Worm (Caenorhabditis elegans): ENCODE results near the gene dop-2.

The dop-2 gene

ce11 chrV:9625604-9626446, 17.5 kb downstream of the dop-2 start, which contains the start of gene T06E4.7:
T06E4.7 (plus strand) TSS chrV:9626396.
- TF ChIP-seq nhr-12 (tag; optimal IDR thresholded peaks at IDR 0.05), result no peak
- no peak for TF ChIP-seq crh-2 (tag; optimal IDR thresholded peaks at IDR 0.05)
- TF ChIP-seq unc-39 (tag; optimal IDR thresholded peaks at IDR 0.05), result no peak

DNA sequence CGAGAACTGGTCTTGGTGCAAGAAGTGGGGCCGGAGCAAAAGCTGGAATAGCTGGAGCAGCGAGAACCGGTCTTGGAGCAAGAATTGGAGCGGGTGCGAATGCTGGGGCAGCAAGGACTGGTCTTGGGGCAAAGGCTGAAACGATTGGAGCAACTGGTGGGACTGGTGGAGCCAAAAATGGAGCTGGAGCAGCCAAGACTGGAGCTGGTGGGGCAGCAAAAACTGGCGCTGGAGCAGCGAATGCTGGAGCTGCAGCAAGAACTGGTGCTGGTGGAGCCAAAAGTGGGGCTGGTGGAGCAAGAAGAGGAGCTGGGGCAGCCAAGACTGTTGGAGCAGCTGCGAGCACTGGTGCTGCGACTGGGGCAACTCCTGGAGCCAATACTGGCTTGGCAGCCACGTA, 20.2 kb downstream of the dop-2 start:
- no peak for TF ChIP-seq elt-1 (tag; optimal IDR thresholded peaks at IDR 0.05)
- no peak for TF ChIP-seq zag-1 (tag; optimal IDR thresholded peaks at IDR 0.05)
- TF ChIP-seq peb-1 (tag; optimal IDR thresholded peaks at IDR 0.05), result no peak
- TF ChIP-seq nhr-10 (tag; optimal IDR thresholded peaks at IDR 0.05), result no peak
- TF ChIP-seq unc-39 (tag; optimal IDR thresholded peaks at IDR 0.05), result no peak
- TF ChIP-seq nhr-77 (tag; optimal IDR thresholded peaks at IDR 0.05), result no peak
- TF ChIP-seq ZK546.5 (tag; optimal IDR thresholded peaks at IDR 0.05), result no peak
- TF ChIP-seq fos-1 (tag; optimal IDR thresholded peaks at IDR 0.05), result no peak
- no peak for TF ChIP-seq mbf-1 (tag; optimal IDR thresholded peaks at IDR 0.05)
- TF ChIP-seq mab-5 (tag; optimal IDR thresholded peaks at IDR 0.05), result no peak
- TF ChIP-seq ztf-1 (GFP tag; conservative IDR thresholded peaks at IDR 0.05), result no peak
- TF ChIP-seq crh-2 (tag; optimal IDR thresholded peaks at IDR 0.05), result no peak
- TF ChIP-seq ceh-82 (tag; optimal IDR thresholded peaks at IDR 0.05), result no peak
- no peak for TF ChIP-seq nhr-12 (tag; optimal IDR thresholded peaks at IDR 0.05)
- no peak for TF ChIP-seq egl-27 (tag; optimal IDR thresholded peaks at IDR 0.05)

ce11 chrV:9629114-9629513, 20.8 kb downstream of the dop-2 start, which contains the start of gene idpc-3:
idpc-3 (minus strand) TSS chrV:9629214.
- TF ChIP-seq elt-3 (tag; optimal IDR thresholded peaks at IDR 0.05) (no peak), skn-1 (tag; optimal IDR thresholded peaks at IDR 0.05) (no peak), lin-13 (GFP tag; optimal IDR thresholded peaks at IDR 0.05) (no peak)

DNA sequence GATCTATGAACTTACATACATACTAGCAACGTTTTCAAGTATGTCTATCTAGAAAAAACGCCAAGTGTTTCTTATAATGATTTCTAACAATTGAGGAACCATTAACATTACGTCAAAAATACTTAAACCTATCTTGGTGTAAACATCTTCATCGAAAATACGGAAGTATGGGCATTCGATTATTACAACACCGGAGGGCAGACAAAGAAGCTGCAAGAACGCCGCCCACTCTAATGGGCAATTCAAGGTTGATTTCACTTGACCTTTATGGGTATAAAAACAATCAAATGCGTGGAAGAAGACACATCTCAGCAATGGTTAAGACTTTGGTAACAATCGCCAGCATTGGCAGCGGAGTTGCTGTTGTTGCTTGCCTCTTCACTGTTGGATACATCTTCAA, 21.3 kb downstream of the dop-2 start, which contains the start of gene col-146:
Gene col-146, plus strand, starts transcription at position 301 of the 400 bp plus-strand sequence.
- TF ChIP-seq lin-13 (GFP tag; optimal IDR thresholded peaks at IDR 0.05), result no peak
- TF ChIP-seq mdl-1 (tag; optimal IDR thresholded peaks at IDR 0.05), result no peak
- no peak for TF ChIP-seq sem-4 (tag; optimal IDR thresholded peaks at IDR 0.05)
- TF ChIP-seq fos-1 (tag; optimal IDR thresholded peaks at IDR 0.05), result no peak
- TF ChIP-seq nhr-10 (tag; optimal IDR thresholded peaks at IDR 0.05), result no peak
- TF ChIP-seq nhr-6 (tag; optimal IDR thresholded peaks at IDR 0.05), result no peak
- no peak for TF ChIP-seq nhr-21 (tag; optimal IDR thresholded peaks at IDR 0.05)

DNA sequence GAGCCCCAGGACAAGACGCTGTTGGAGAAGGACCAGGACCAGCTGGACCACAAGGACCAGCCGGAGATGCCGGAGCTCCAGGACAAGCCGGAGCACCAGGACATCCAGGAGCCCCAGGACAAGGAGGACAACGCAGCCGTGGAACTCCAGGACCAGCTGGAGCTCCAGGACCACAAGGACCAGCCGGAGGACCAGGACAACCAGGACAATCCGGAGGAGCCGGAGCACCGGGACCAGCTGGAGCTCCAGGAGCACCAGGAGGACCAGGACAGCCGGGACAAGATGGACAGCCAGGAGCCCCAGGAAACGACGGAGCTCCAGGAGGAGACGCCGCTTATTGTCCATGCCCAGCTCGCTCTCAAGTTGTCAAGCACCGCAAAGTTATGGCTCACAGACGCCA, 22.2 kb downstream of the dop-2 start:
- TF ChIP-seq dmd-4 (tag; optimal IDR thresholded peaks at IDR 0.05) (no peak), nhr-10 (tag; optimal IDR thresholded peaks at IDR 0.05) (no peak), Y55F3AM.14 (GFP tag; optimal IDR thresholded peaks at IDR 0.05) (no peak), unc-62 (GFP tag; optimal IDR thresholded peaks at IDR 0.05) (no peak), nhr-23 (tag; optimal IDR thresholded peaks at IDR 0.05) (no peak), sem-4 (tag; optimal IDR thresholded peaks at IDR 0.05) (no peak), R02D3.7 (tag; optimal IDR thresholded peaks at IDR 0.05) (no peak), elt-1 (tag; optimal IDR thresholded peaks at IDR 0.05) (no peak), ztf-11 (tag; optimal IDR thresholded peaks at IDR 0.05) (no peak), crh-2 (tag; optimal IDR thresholded peaks at IDR 0.05) (no peak), F13H6.1 (tag; optimal IDR thresholded peaks at IDR 0.05) (no peak), nhr-21 (tag; optimal IDR thresholded peaks at IDR 0.05) (no peak), ceh-16 (tag; optimal IDR thresholded peaks at IDR 0.05) (no peak), nhr-129 (tag; optimal IDR thresholded peaks at IDR 0.05) (no peak), ztf-1 (GFP tag; conservative IDR thresholded peaks at IDR 0.05) (no peak), unc-39 (tag; optimal IDR thresholded peaks at IDR 0.05) (no peak), nhr-25 (tag; optimal IDR thresholded peaks at IDR 0.05) (no peak), gmeb-1 (tag; optimal IDR thresholded peaks at IDR 0.05) (no peak), lsy-2 (tag; optimal IDR thresholded peaks at IDR 0.05) (no peak)

Measured in whole organism, L2 larva.